Worm (Caenorhabditis elegans) whole organism, mixed stage, embryonic: ENCODE data around the gene glt-4.

ENCODE experiments used
- M03D4.4 ChIP-seq: sonication (generic microtip); optimal IDR thresholded peaks from 2 replicates; lab custom pipeline; 2017; ENCODE audit warnings: mild to moderate bottlenecking, missing genetic modification characterization, missing compliant biosample characterization
- elt-1 ChIP-seq: sonication (generic microtip); optimal IDR thresholded peaks from 2 replicates; lab custom pipeline; 2017; ENCODE audit warnings: missing genetic modification characterization, mild to moderate bottlenecking, missing compliant biosample characterization, antibody characterized with exemption, moderate library complexity, borderline replicate concordance; ENCODE audit not compliant: insufficient read depth
- nhr-12 ChIP-seq: fragments of 150-350 bp; optimal IDR thresholded peaks from 2 replicates; lab custom pipeline; 2014; ENCODE audit warnings: missing biosample characterization, missing genetic modification characterization

ce11 chrX:6458001-6458400 lies 54.8 kb downstream of the glt-4 start:
- TF ChIP-seq nhr-12 (tag; lab: Kevin White, UChicago): no peak
- no peak for TF ChIP-seq M03D4.4
- TF ChIP-seq elt-1 (tag; lab: Kevin White, UChicago): no peak
